Worm (Caenorhabditis elegans) whole organism, L4/young adult: Measurements from ENCODE around the gene glt-6.

Experiments
- W03F9.2 ChIP-seq: fragments of 150-350 bp; optimal IDR thresholded peaks from 2 replicates; lab custom pipeline; 2014; ENCODE audit warnings: missing biosample characterization, missing genetic modification characterization
- dao-5 ChIP-seq: sonication (generic microtip); optimal IDR thresholded peaks from 2 replicates; lab custom pipeline; 2016; ENCODE audit warnings: missing genotype, missing genetic modification characterization, moderate library complexity, missing compliant biosample characterization
- him-1 ChIP-seq: sonication (generic microtip); optimal IDR thresholded peaks from 2 replicates; lab custom pipeline; 2016; ENCODE audit warnings: missing genotype, missing genetic modification reagents, missing genetic modification characterization, missing compliant biosample characterization

DNA sequence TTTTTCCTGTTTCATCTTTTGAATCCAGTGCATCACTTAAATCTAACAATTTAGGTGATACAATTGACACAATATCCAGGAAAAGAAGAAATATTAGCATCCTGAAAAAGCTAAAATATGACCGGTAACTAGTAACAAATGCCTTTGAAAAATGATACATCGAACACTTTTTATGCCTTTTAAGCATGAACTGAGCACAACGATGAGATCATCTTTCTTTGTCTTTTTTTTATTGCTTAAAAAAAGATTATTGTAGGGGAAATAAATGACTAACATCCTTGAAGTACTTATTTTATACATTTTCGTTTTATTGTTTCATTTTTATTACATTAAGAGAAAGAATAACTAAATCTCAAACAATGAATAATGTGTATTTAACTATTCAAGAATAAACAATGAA, 37.6 kb upstream of the glt-6 start, which contains the start of gene F13B6.3:
- TF ChIP-seq W03F9.2 (tag; lab: Kevin White, UChicago), result no peak
- no peak for TF ChIP-seq him-1 (tag; lab: Kevin White, UChicago)
- no peak for TF ChIP-seq dao-5 (tag; lab: Kevin White, UChicago)
